Fruit fly (Drosophila melanogaster): Measurements from ENCODE around the gene CG32554.

dm6 chrX:17833986-17834385 lies 18.5 kb downstream of the CG32554 start:
- TF ChIP-seq h (optimal IDR thresholded peaks at IDR 0.05) (no peak), insv (optimal IDR thresholded peaks at IDR 0.05) (no peak), Sin3A (optimal IDR thresholded peaks at IDR 0.05) (no peak), Myc (optimal IDR thresholded peaks at IDR 0.05) (no peak)
